Fruit fly (Drosophila melanogaster) whole organism, prepupa: ENCODE measurements around the gene CG42638.

ENCODE experiments used
- CG10631 ChIP-seq: fragments of 200-800 bp; sonication (Bioruptor generic); optimal IDR thresholded peaks from 2 replicates; lab custom pipeline; 2016; ENCODE audit warnings: missing biosample characterization, missing genetic modification characterization
- CG10669 ChIP-seq: fragments of 200-800 bp; sonication (Bioruptor generic); optimal IDR thresholded peaks from 3 replicates; lab custom pipeline; 2018; ENCODE audit warnings: missing biosample characterization, mild to moderate bottlenecking, missing genetic modification characterization, moderate library complexity
- CG11902 ChIP-seq: fragments of 200-800 bp; sonication (Bioruptor generic); optimal IDR thresholded peaks from 3 replicates; lab custom pipeline; 2016; ENCODE audit warnings: missing biosample characterization, missing genetic modification characterization
- Met ChIP-seq: fragments of 200-800 bp; sonication (Bioruptor generic); optimal IDR thresholded peaks from 3 replicates; lab custom pipeline; 2016; ENCODE audit warnings: missing biosample characterization, missing genetic modification characterization
- OdsH ChIP-seq: fragments of 200-800 bp; sonication (Bioruptor generic); optimal IDR thresholded peaks from 3 replicates; lab custom pipeline; 2016; ENCODE audit warnings: missing biosample characterization, missing genetic modification characterization
- eg ChIP-seq: fragments of 200-800 bp; sonication (Bioruptor generic); IDR thresholded peaks from 3 replicates; pipeline ENCODE4 v1.3.6; 2022; ENCODE audit warnings: missing biosample characterization, missing genetic modification characterization
- fd85E ChIP-seq: fragments of 200-800 bp; sonication (Bioruptor generic); optimal IDR thresholded peaks from 3 replicates; lab custom pipeline; 2016; ENCODE audit warnings: missing biosample characterization, missing genetic modification characterization
- fkh ChIP-seq: fragments of 200-800 bp; sonication (Bioruptor generic); optimal IDR thresholded peaks from 3 replicates; lab custom pipeline; 2017; ENCODE audit warnings: missing biosample characterization, mild to moderate bottlenecking, missing genetic modification characterization, moderate library complexity

dm6 chr3L:19701662-19702061 is 47.9 kb downstream of the CG42638 start:
- TF ChIP-seq fkh (no peak), CG10631 (GFP tag; lab: Kevin White, UChicago) (no peak), Met (no peak), eg (GFP tag; lab: Robert Waterston, UW) (no peak), OdsH (GFP tag; lab: Kevin White, UChicago) (no peak), CG11902 (GFP tag; lab: Kevin White, UChicago) (no peak), fd85E (no peak), CG10669 (no peak)
